Worm (Caenorhabditis elegans) whole organism, L4 larva: ENCODE results near the gene F54D8.6.
"Not testable (repeated sequence)": the region's sequence is repeated elsewhere in the genome, so short reads cannot be mapped to it uniquely, and the experiment has no call there.

Experiments used
- F26F4.8 ChIP-seq: fragments of 200-800 bp; sonication (Bioruptor generic); conservative IDR thresholded peaks from 2 replicates; pipeline ENCODE4 v1.3.6; 2022; ENCODE audit warnings: missing genetic modification characterization, missing compliant biosample characterization
- F37D6.2 ChIP-seq: sonication (generic microtip); optimal IDR thresholded peaks from 2 replicates; lab custom pipeline; 2016; ENCODE audit warnings: mild to moderate bottlenecking, missing genetic modification characterization, missing compliant biosample characterization
- F49E8.2 ChIP-seq: sonication (generic microtip); optimal IDR thresholded peaks from 2 replicates; lab custom pipeline; 2016; ENCODE audit warnings: missing compliant biosample characterization, mild to moderate bottlenecking, missing genetic modification characterization, borderline replicate concordance
- R02D3.7 ChIP-seq: fragments of 150-350 bp; sonication (generic microtip); optimal IDR thresholded peaks from 3 replicates; lab custom pipeline; 2014; ENCODE audit warnings: missing biosample characterization, missing genetic modification characterization
- Y105C5A.15 ChIP-seq: fragments of 200-800 bp; sonication (Bioruptor generic); IDR thresholded peaks from 2 replicates; pipeline ENCODE4 v1.3.6; 2022; ENCODE audit warnings: missing genetic modification characterization, missing compliant biosample characterization
- aha-1 ChIP-seq: fragments of 150-350 bp; peaks from one replicate; lab custom pipeline; 2014; ENCODE audit warnings: missing biosample characterization, missing genetic modification characterization
- aly-2 ChIP-seq: sonication (generic microtip); optimal IDR thresholded peaks from 2 replicates; lab custom pipeline; 2018; ENCODE audit warnings: missing biosample characterization, missing genetic modification characterization
- ama-1 ChIP-seq: fragments of 150-350 bp; optimal IDR thresholded peaks from 2 replicates; lab custom pipeline; 2014; ENCODE audit warnings: inconsistent platforms, mixed read lengths
- ceh-62 ChIP-seq: sonication (generic microtip); optimal IDR thresholded peaks from 2 replicates; lab custom pipeline; 2017; ENCODE audit warnings: missing biosample characterization, missing genetic modification characterization
- daf-12 ChIP-seq: fragments of 150-350 bp; optimal IDR thresholded peaks from 2 replicates; lab custom pipeline; 2014; ENCODE audit warnings: missing biosample characterization, missing genetic modification reagents, missing genetic modification characterization
- daf-16 ChIP-seq, 3 experiments: sonication (generic microtip); optimal IDR thresholded peaks; 2 replicates each; lab custom pipeline; 2016 to 2017; ENCODE audit warnings: missing genetic modification characterization in 3 of 3, missing genetic modification reagents in 3 of 3, mild to moderate bottlenecking in 2 of 3, missing compliant biosample characterization in 2 of 3, missing biosample characterization in 1 of 3, moderate library complexity in 1 of 3
- daf-19 ChIP-seq: fragments of 200-800 bp; sonication (Bioruptor generic); conservative IDR thresholded peaks from 2 replicates; pipeline ENCODE4 v1.3.6; 2022; ENCODE audit warnings: missing genetic modification characterization, missing compliant biosample characterization
- daf-8 ChIP-seq: fragments of 200-800 bp; sonication (Bioruptor generic); IDR thresholded peaks from 2 replicates; pipeline ENCODE4 v1.3.6; 2022; ENCODE audit warnings: missing genetic modification characterization, missing compliant biosample characterization
- dmd-6 ChIP-seq: fragments of 200-800 bp; sonication (Bioruptor generic); IDR thresholded peaks from 2 replicates; pipeline ENCODE4 v1.3.6; 2022; ENCODE audit warnings: missing genetic modification reagents, missing genetic modification characterization, missing compliant biosample characterization
- dmd-9 ChIP-seq: fragments of 200-800 bp; sonication (Bioruptor generic); IDR thresholded peaks from 2 replicates; pipeline ENCODE4 v1.3.6; 2022; ENCODE audit warnings: missing genetic modification reagents, missing genetic modification characterization, missing compliant biosample characterization
- dpl-1 ChIP-seq: fragments of 150-350 bp; optimal IDR thresholded peaks from 2 replicates; lab custom pipeline; 2014; ENCODE audit warnings: missing biosample characterization, missing genetic modification reagents, missing genetic modification characterization
- egl-27 ChIP-seq: sonication (generic microtip); optimal IDR thresholded peaks from 3 replicates; lab custom pipeline; 2017; ENCODE audit warnings: missing biosample characterization, missing genetic modification reagents, missing genetic modification characterization
- hif-1 ChIP-seq, 2 experiments: sonication (generic microtip); optimal IDR thresholded peaks; 2 replicates each; lab custom pipeline; 2016 to 2017; ENCODE audit warnings: missing compliant biosample characterization in 2 of 2, missing genetic modification characterization in 2 of 2, missing genetic modification reagents in 2 of 2, missing genotype in 2 of 2, mild to moderate bottlenecking in 1 of 2
- hlh-11 ChIP-seq: fragments of 200-800 bp; sonication (Bioruptor generic); optimal IDR thresholded peaks from 2 replicates; lab custom pipeline; 2018; ENCODE audit warnings: mild to moderate bottlenecking, missing genetic modification characterization, missing compliant biosample characterization
- lin-1 ChIP-seq: fragments of 200-800 bp; sonication (Bioruptor generic); IDR thresholded peaks from 2 replicates; pipeline ENCODE4 v1.3.6; 2022; ENCODE audit warnings: missing genetic modification reagents, missing genetic modification characterization, missing compliant biosample characterization
- lin-38 ChIP-seq: fragments of 200-800 bp; sonication (Bioruptor generic); IDR thresholded peaks from 2 replicates; pipeline ENCODE4 v1.3.6; 2022; ENCODE audit warnings: missing genetic modification reagents, missing genetic modification characterization, missing compliant biosample characterization
- lin-39 ChIP-seq: fragments of 150-350 bp; optimal IDR thresholded peaks from 2 replicates; lab custom pipeline; 2014; ENCODE audit warnings: missing biosample characterization, missing genetic modification reagents, missing genetic modification characterization
- lsy-2 ChIP-seq, 2 experiments: fragments of 150-350 bp in 1 of 2; sonication (generic microtip) in 1 of 2; optimal IDR thresholded peaks; 2 replicates each; lab custom pipeline; 2014 to 2017; ENCODE audit warnings: missing biosample characterization in 2 of 2, missing genetic modification characterization in 2 of 2
- madf-5 ChIP-seq, 2 experiments: fragments of 200-800 bp; sonication (Bioruptor generic); IDR thresholded peaks; 2 replicates each; pipeline ENCODE4 v1.3.6; 2022; ENCODE audit warnings: missing compliant biosample characterization in 2 of 2, missing genetic modification characterization in 2 of 2
- mdt-29 ChIP-seq: fragments of 200-800 bp; sonication (Bioruptor generic); IDR thresholded peaks from 2 replicates; pipeline ENCODE4 v1.3.6; 2022; ENCODE audit warnings: missing genetic modification reagents, missing genetic modification characterization, missing compliant biosample characterization
- mep-1 ChIP-seq: fragments of 150-350 bp; sonication (generic microtip); optimal IDR thresholded peaks from 3 replicates; lab custom pipeline; 2014; ENCODE audit warnings: missing biosample characterization, missing genetic modification characterization
- mes-2 ChIP-seq: sonication (generic microtip); optimal IDR thresholded peaks from 2 replicates; lab custom pipeline; 2016; ENCODE audit warnings: missing genotype, mild to moderate bottlenecking, missing genetic modification characterization, missing compliant biosample characterization; ENCODE audit not compliant: poor library complexity, severe bottlenecking
- nhr-102 ChIP-seq: sonication (generic microtip); optimal IDR thresholded peaks from 2 replicates; lab custom pipeline; 2016; ENCODE audit warnings: mild to moderate bottlenecking, missing genetic modification characterization, moderate library complexity, missing compliant biosample characterization
- nhr-11 ChIP-seq: fragments of 150-350 bp; optimal IDR thresholded peaks from 2 replicates; lab custom pipeline; 2014; ENCODE audit warnings: missing biosample characterization, missing genetic modification characterization
- nhr-28 ChIP-seq: fragments of 150-350 bp; optimal IDR thresholded peaks from 2 replicates; lab custom pipeline; 2014; ENCODE audit warnings: missing biosample characterization, missing genetic modification characterization
- nhr-77 ChIP-seq: fragments of 150-350 bp; optimal IDR thresholded peaks from 2 replicates; lab custom pipeline; 2014; ENCODE audit warnings: missing biosample characterization, missing genetic modification characterization
- pha-4 ChIP-seq, 2 experiments: fragments of 150-350 bp in 1 of 2; fragments of 200-800 bp in 1 of 2; sonication (Bioruptor generic) in 1 of 2; IDR thresholded peaks in 1 of 2; optimal IDR thresholded peaks in 1 of 2; 2 replicates each; pipeline versions ENCODE4 v1.3.6 to Lab custom; 2014 to 2022; ENCODE audit warnings: missing genetic modification characterization in 2 of 2, missing genetic modification reagents in 2 of 2, missing biosample characterization in 1 of 2, missing compliant biosample characterization in 1 of 2
- sdz-12 ChIP-seq: fragments of 200-800 bp; sonication (Bioruptor generic); optimal IDR thresholded peaks from 2 replicates; lab custom pipeline; 2018; ENCODE audit warnings: mild to moderate bottlenecking, missing genetic modification characterization, missing compliant biosample characterization
- spr-3 ChIP-seq: fragments of 200-800 bp; sonication (Bioruptor generic); optimal IDR thresholded peaks from 2 replicates; lab custom pipeline; 2018; ENCODE audit warnings: mild to moderate bottlenecking, missing genetic modification characterization, missing compliant biosample characterization
- unc-130 ChIP-seq: sonication (generic microtip); optimal IDR thresholded peaks from 2 replicates; lab custom pipeline; 2016; ENCODE audit warnings: missing genetic modification reagents, missing genetic modification characterization, missing compliant biosample characterization
- unc-62 ChIP-seq, 3 experiments: fragments of 150-350 bp in 1 of 3; sonication (generic microtip); optimal IDR thresholded peaks in 2 of 3; peaks in 1 of 3; 1 replicate in 1 of 3; 2 replicates in 2 of 3; lab custom pipeline; 2014 to 2017; ENCODE audit warnings: missing biosample characterization in 3 of 3, missing genetic modification characterization in 3 of 3, missing genetic modification reagents in 3 of 3, missing genotype in 1 of 3
- zfp-2 ChIP-seq: sonication (generic microtip); optimal IDR thresholded peaks from 2 replicates; lab custom pipeline; 2016; ENCODE audit warnings: mild to moderate bottlenecking, missing genetic modification characterization, missing compliant biosample characterization
- zip-2 ChIP-seq: fragments of 150-350 bp; optimal IDR thresholded peaks from 2 replicates; lab custom pipeline; 2014; ENCODE audit warnings: missing biosample characterization, missing genetic modification characterization

Gene F54D8.6

DNA sequence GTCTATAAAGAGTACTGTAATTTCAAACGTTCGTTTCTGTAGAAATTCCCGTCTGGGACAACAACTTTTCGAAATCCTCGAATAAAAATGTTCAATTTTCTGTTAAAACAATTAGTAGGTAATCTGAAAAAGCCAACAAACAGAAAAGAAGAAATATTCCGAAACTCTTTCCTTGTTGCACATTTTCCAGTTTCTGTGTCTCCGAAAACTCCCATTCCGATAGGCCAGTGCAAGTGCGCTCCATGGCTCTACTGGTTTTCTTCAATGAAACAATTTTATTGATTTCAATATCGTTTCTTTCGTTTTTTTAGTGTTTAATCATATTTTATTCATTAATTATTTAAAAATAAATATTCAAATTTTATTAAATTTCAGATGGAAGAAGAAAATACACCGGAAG, at the start of gene F54D8.6:
Gene F54D8.6, plus strand, starts transcription at position 370 of the 400 bp plus-strand sequence.
- no peak for TF ChIP-seq F49E8.2 (tag; lab: Kevin White, UChicago)
- no peak for TF ChIP-seq daf-19
- TF ChIP-seq ceh-62 (tag; lab: Kevin White, UChicago) = no peak
- no peak for TF ChIP-seq daf-16 (GFP tag; optimal IDR thresholded peaks at IDR 0.05; lab: Kevin White, UChicago)
- peak; percentile 4 for TF ChIP-seq daf-16 (tag; optimal IDR thresholded peaks at IDR 0.05; lab: Kevin White, UChicago)
- TF ChIP-seq hif-1 (tag; optimal IDR thresholded peaks at IDR 0.05; lab: Kevin White, UChicago) = peak in 1 of 2 experiments; percentile 4
- no peak for TF ChIP-seq madf-5 (GFP tag; IDR thresholded peaks at IDR 0.05; lab: Robert Waterston, UW)
- no peak for TF ChIP-seq zfp-2 (tag; lab: Kevin White, UChicago)
- peak; percentile 10 for TF ChIP-seq unc-130 (GFP tag; lab: Kevin White, UChicago)
- TF ChIP-seq sdz-12 = no peak
- peak; percentile 91 for TF ChIP-seq lin-38 (GFP tag; lab: Robert Waterston, UW)
- peak in 1 of 2 experiments; percentile 63 for TF ChIP-seq lsy-2 (tag; optimal IDR thresholded peaks at IDR 0.05; lab: Kevin White, UChicago)
- TF ChIP-seq daf-8 = no peak
- peak; percentile 5 for TF ChIP-seq hlh-11 (tag; lab: Kevin White, UChicago)
- TF ChIP-seq nhr-28 (tag; lab: Kevin White, UChicago) = peak; percentile 18
- TF ChIP-seq lin-39 (tag; lab: Kevin White, UChicago) = no peak
- no peak for TF ChIP-seq dmd-6 (GFP tag; lab: Robert Waterston, UW)
- TF ChIP-seq mes-2 (tag; lab: Kevin White, UChicago) = peak; percentile 93
- TF ChIP-seq nhr-77 = peak; percentile 21
- peak in 1 of 2 experiments; percentile 60 for TF ChIP-seq unc-62 (GFP tag; optimal IDR thresholded peaks at IDR 0.05 in 1 of 2; lab: Kevin White, UChicago)
- TF ChIP-seq unc-62 (tag; optimal IDR thresholded peaks at IDR 0.05; lab: Kevin White, UChicago) = no peak
- peak; percentile 40 for TF ChIP-seq aha-1 (tag; lab: Kevin White, UChicago)
- no peak for TF ChIP-seq pha-4 (GFP tag; IDR thresholded peaks at IDR 0.05; lab: Robert Waterston, UW)
- TF ChIP-seq pha-4 (tag; optimal IDR thresholded peaks at IDR 0.05; lab: Kevin White, UChicago) = no peak
- no peak for TF ChIP-seq mdt-29
- TF ChIP-seq dpl-1 = peak; percentile 40
- TF ChIP-seq mep-1 (tag; lab: Kevin White, UChicago) = peak; percentile 35

DNA sequence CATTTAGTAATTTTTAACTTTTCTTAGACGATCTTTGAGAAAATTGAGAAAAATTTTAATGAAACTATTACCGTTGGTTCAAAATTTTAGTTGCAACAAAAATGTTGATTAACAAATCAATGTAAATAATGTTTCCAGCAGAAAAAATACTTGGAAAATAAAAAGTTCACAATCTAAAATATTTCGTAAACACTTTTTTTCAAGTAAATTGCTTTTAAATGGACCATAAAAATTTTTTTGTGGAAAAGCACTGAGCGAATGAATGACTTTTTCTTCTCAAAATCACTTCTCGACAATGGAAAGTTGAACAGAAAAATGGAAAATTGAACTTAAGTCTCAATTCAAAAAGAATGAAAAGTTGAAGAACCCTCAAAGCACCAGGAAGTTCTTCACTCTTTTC, 49.2 kb upstream of the F54D8.6 start, which contains the start of gene C45G9.8:
Gene C45G9.8, minus strand, starts transcription at position 101 of the 400 bp plus-strand sequence.
- TF ChIP-seq F37D6.2 (tag; lab: Kevin White, UChicago) (no peak), ama-1 (lab: Kevin White, UChicago) (no peak), R02D3.7 (tag; lab: Kevin White, UChicago) (no peak), daf-12 (tag; lab: Kevin White, UChicago) (no peak), lin-1 (GFP tag; lab: Robert Waterston, UW) (no peak), F26F4.8 (GFP tag; lab: Robert Waterston, UW) (no peak), Y105C5A.15 (GFP tag; lab: Robert Waterston, UW) (no peak), lin-38 (GFP tag; lab: Robert Waterston, UW) (no peak), nhr-11 (tag; lab: Kevin White, UChicago) (no peak), dmd-9 (GFP tag; lab: Robert Waterston, UW) (no peak), egl-27 (tag; lab: Kevin White, UChicago) (no peak), pha-4 (GFP tag; IDR thresholded peaks at IDR 0.05; lab: Robert Waterston, UW) (no peak), pha-4 (tag; optimal IDR thresholded peaks at IDR 0.05; lab: Kevin White, UChicago) (no peak), daf-16 (GFP tag; optimal IDR thresholded peaks at IDR 0.05; lab: Kevin White, UChicago) (no peak), daf-16 (tag; optimal IDR thresholded peaks at IDR 0.05; lab: Kevin White, UChicago) (no peak), nhr-102 (tag; lab: Kevin White, UChicago) (no peak)

- TF ChIP-seq spr-3 (GFP tag; lab: Kevin White, UChicago); zip-2 (tag; lab: Kevin White, UChicago); aly-2 (tag; lab: Kevin White, UChicago): not testable (repeated sequence)
These were observed 47.1 kb upstream of the F54D8.6 start, which contains the start of gene C45G9.9 for ce11 chrIII:5055709-5056108. Gene C45G9.9 (minus strand): TSS chrIII:5055809.
